Fruit fly (Drosophila melanogaster) S2 (cell line): ENCODE measurements around the gene CG14374.

Experiments
- CG8478 ChIP-seq: fragments of >200 bp; optimal IDR thresholded peaks from 2 replicates; lab custom pipeline; 2018
- CTCF ChIP-seq, 2 experiments: fragments of >200 bp; optimal IDR thresholded peaks; 2 replicates each; lab custom pipeline; 2018

dm6 chr3R:13435836-13436235 is 38.9 kb upstream of the CG14374 start:
- TF ChIP-seq CTCF (optimal IDR thresholded peaks at IDR 0.05; lab: Kevin White, UChicago) = no peak
- TF ChIP-seq CG8478 (lab: Kevin White, UChicago) = no peak
